Fruit fly (Drosophila melanogaster): ENCODE measurements around the gene CG9586.

DNA sequence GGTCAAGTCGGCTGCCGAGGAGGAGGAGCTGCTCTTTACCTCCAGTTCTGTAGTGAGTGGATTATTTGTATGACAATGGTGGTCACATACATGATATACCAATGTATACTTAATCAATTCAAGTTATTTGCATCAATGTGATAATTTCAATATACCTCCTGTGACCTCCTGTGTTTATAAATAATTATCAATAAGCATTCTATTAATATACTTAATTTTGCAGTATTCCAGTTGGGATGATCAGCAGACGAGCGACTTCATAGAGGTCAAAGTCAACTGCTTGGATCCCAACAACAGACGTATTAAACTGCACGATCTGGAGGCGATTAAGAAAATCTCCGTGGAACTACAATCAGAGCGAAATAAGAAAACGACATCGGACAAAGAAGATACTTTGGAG is 1.5 kb downstream of the CG9586 start:
- TF ChIP-seq CTCF (optimal IDR thresholded peaks at IDR 0.05) = no peak
- no peak for TF ChIP-seq CG8478 (optimal IDR thresholded peaks at IDR 0.05)

Data from S2 (cell line).